Worm (Caenorhabditis elegans) whole organism, L2 larva: ENCODE results near the gene mpdu-1.

Experiments used
- C34F6.9 ChIP-seq: fragments of 150-350 bp; optimal IDR thresholded peaks from 2 replicates; lab custom pipeline; 2014; ENCODE audit warnings: missing biosample characterization, missing genetic modification characterization
- F13H6.1 ChIP-seq: sonication (generic microtip); optimal IDR thresholded peaks from 2 replicates; lab custom pipeline; 2016; ENCODE audit warnings: missing genetic modification characterization, missing compliant biosample characterization
- R02D3.7 ChIP-seq: fragments of 150-350 bp; optimal IDR thresholded peaks from 2 replicates; lab custom pipeline; 2014; ENCODE audit warnings: missing biosample characterization, missing genetic modification characterization
- Y55F3AM.14 ChIP-seq: fragments of 200-800 bp; sonication (Bioruptor generic); optimal IDR thresholded peaks from 2 replicates; lab custom pipeline; 2018; ENCODE audit warnings: mild to moderate bottlenecking, missing genetic modification characterization, missing compliant biosample characterization
- ZK546.5 ChIP-seq: sonication (generic microtip); optimal IDR thresholded peaks from 2 replicates; lab custom pipeline; 2017; ENCODE audit warnings: missing biosample characterization, missing genetic modification characterization
- alr-1 ChIP-seq: fragments of 150-350 bp; optimal IDR thresholded peaks from 2 replicates; lab custom pipeline; 2014; ENCODE audit warnings: missing biosample characterization, missing genetic modification characterization
- aly-2 ChIP-seq: fragments of 150-350 bp; optimal IDR thresholded peaks from 2 replicates; lab custom pipeline; 2014; ENCODE audit warnings: missing biosample characterization, missing genetic modification characterization
- ama-1 ChIP-seq: fragments of 150-350 bp; optimal IDR thresholded peaks from 2 replicates; lab custom pipeline; 2018; ENCODE audit warnings: inconsistent platforms
- blmp-1 ChIP-seq: sonication (generic microtip); optimal IDR thresholded peaks from 2 replicates; lab custom pipeline; 2017; ENCODE audit warnings: missing genetic modification characterization, mild to moderate bottlenecking, missing compliant biosample characterization, antibody characterized with exemption, moderate library complexity; ENCODE audit not compliant: insufficient read depth
- ceh-16 ChIP-seq: fragments of 150-350 bp; optimal IDR thresholded peaks from 2 replicates; lab custom pipeline; 2014; ENCODE audit warnings: missing biosample characterization, missing genetic modification characterization
- ceh-82 ChIP-seq: fragments of 150-350 bp; optimal IDR thresholded peaks from 2 replicates; lab custom pipeline; 2014; ENCODE audit warnings: missing biosample characterization, missing genetic modification characterization
- crh-2 ChIP-seq: sonication (generic microtip); optimal IDR thresholded peaks from 2 replicates; lab custom pipeline; 2017; ENCODE audit warnings: missing biosample characterization, missing genetic modification characterization
- dmd-4 ChIP-seq: sonication (generic microtip); optimal IDR thresholded peaks from 2 replicates; lab custom pipeline; 2017; ENCODE audit warnings: missing biosample characterization, missing genetic modification characterization
- egl-27 ChIP-seq: sonication (generic microtip); optimal IDR thresholded peaks from 3 replicates; lab custom pipeline; 2017; ENCODE audit warnings: missing biosample characterization, missing genetic modification reagents, missing genetic modification characterization
- elt-1 ChIP-seq: fragments of 150-350 bp; optimal IDR thresholded peaks from 2 replicates; lab custom pipeline; 2014; ENCODE audit warnings: missing biosample characterization, missing genetic modification characterization
- elt-3 ChIP-seq: sonication (generic microtip); optimal IDR thresholded peaks from 2 replicates; lab custom pipeline; 2017; ENCODE audit warnings: missing biosample characterization, missing genetic modification characterization
- fos-1 ChIP-seq: fragments of 150-350 bp; optimal IDR thresholded peaks from 2 replicates; lab custom pipeline; 2014; ENCODE audit warnings: missing biosample characterization, missing genetic modification characterization
- lin-11 ChIP-seq: fragments of 150-350 bp; sonication (generic microtip); optimal IDR thresholded peaks from 2 replicates; lab custom pipeline; 2014; ENCODE audit warnings: missing biosample characterization, missing genetic modification characterization, inconsistent platforms, mixed read lengths
- lin-13 ChIP-seq: fragments of 150-350 bp; optimal IDR thresholded peaks from 2 replicates; lab custom pipeline; 2014; ENCODE audit warnings: missing biosample characterization, missing genetic modification reagents, missing genetic modification characterization
- lin-39 ChIP-seq: fragments of 150-350 bp; optimal IDR thresholded peaks from 2 replicates; lab custom pipeline; 2014; ENCODE audit warnings: missing biosample characterization, missing genetic modification reagents, missing genetic modification characterization
- lsy-2 ChIP-seq, 2 experiments: fragments of 150-350 bp in 1 of 2; sonication (generic microtip) in 1 of 2; optimal IDR thresholded peaks; 2 replicates each; lab custom pipeline; 2014 to 2017; ENCODE audit warnings: missing biosample characterization in 2 of 2, missing genetic modification characterization in 2 of 2
- mab-5 ChIP-seq: fragments of 150-350 bp; optimal IDR thresholded peaks from 2 replicates; lab custom pipeline; 2014; ENCODE audit warnings: missing biosample characterization, missing genetic modification characterization
- mbf-1 ChIP-seq: sonication (generic microtip); optimal IDR thresholded peaks from 2 replicates; lab custom pipeline; 2017; ENCODE audit warnings: missing biosample characterization, missing genetic modification characterization
- mdl-1 ChIP-seq, 2 experiments: fragments of 150-350 bp in 1 of 2; sonication (generic microtip) in 1 of 2; optimal IDR thresholded peaks; 2 replicates each; lab custom pipeline; 2017; ENCODE audit warnings: missing biosample characterization in 2 of 2, missing genetic modification characterization in 2 of 2
- nhr-10 ChIP-seq: sonication (generic microtip); optimal IDR thresholded peaks from 2 replicates; lab custom pipeline; 2017; ENCODE audit warnings: missing biosample characterization, missing genetic modification characterization
- nhr-11 ChIP-seq: fragments of 150-350 bp; optimal IDR thresholded peaks from 2 replicates; lab custom pipeline; 2014; ENCODE audit warnings: missing biosample characterization, missing genetic modification characterization
- nhr-12 ChIP-seq: fragments of 150-350 bp; optimal IDR thresholded peaks from 2 replicates; lab custom pipeline; 2014; ENCODE audit warnings: missing biosample characterization, missing genetic modification characterization
- nhr-129 ChIP-seq: fragments of 150-350 bp; optimal IDR thresholded peaks from 2 replicates; lab custom pipeline; 2014; ENCODE audit warnings: missing biosample characterization, missing genetic modification characterization
- nhr-21 ChIP-seq: fragments of 150-350 bp; optimal IDR thresholded peaks from 2 replicates; lab custom pipeline; 2014; ENCODE audit warnings: missing biosample characterization, missing genetic modification characterization
- nhr-23 ChIP-seq: fragments of 150-350 bp; optimal IDR thresholded peaks from 2 replicates; lab custom pipeline; 2014; ENCODE audit warnings: missing biosample characterization, missing genetic modification reagents, missing genetic modification characterization
- nhr-237 ChIP-seq: fragments of 150-350 bp; optimal IDR thresholded peaks from 2 replicates; lab custom pipeline; 2014; ENCODE audit warnings: missing biosample characterization, missing genetic modification characterization
- nhr-25 ChIP-seq: fragments of 150-350 bp; sonication (generic microtip); optimal IDR thresholded peaks from 3 replicates; lab custom pipeline; 2014; ENCODE audit warnings: missing biosample characterization, missing genetic modification characterization
- nhr-6 ChIP-seq: fragments of 150-350 bp; optimal IDR thresholded peaks from 2 replicates; lab custom pipeline; 2014; ENCODE audit warnings: missing biosample characterization, missing genetic modification characterization
- nhr-77 ChIP-seq: fragments of 150-350 bp; optimal IDR thresholded peaks from 2 replicates; lab custom pipeline; 2014; ENCODE audit warnings: missing biosample characterization, missing genetic modification characterization
- peb-1 ChIP-seq: fragments of 150-350 bp; optimal IDR thresholded peaks from 2 replicates; lab custom pipeline; 2014; ENCODE audit warnings: missing biosample characterization, missing genetic modification characterization
- sem-4 ChIP-seq: fragments of 150-350 bp; optimal IDR thresholded peaks from 2 replicates; lab custom pipeline; 2014; ENCODE audit warnings: missing biosample characterization, missing genetic modification reagents, missing genetic modification characterization
- skn-1 ChIP-seq: sonication (generic microtip); optimal IDR thresholded peaks from 2 replicates; lab custom pipeline; 2017; ENCODE audit warnings: missing biosample characterization, missing genetic modification characterization
- sma-3 ChIP-seq: sonication (generic microtip); optimal IDR thresholded peaks from 2 replicates; lab custom pipeline; 2016; ENCODE audit warnings: missing genetic modification reagents, missing genetic modification characterization, missing compliant biosample characterization
- sma-9 ChIP-seq, 2 experiments: fragments of 150-350 bp in 1 of 2; sonication (generic microtip) in 1 of 2; optimal IDR thresholded peaks; 2 replicates each; lab custom pipeline; 2014 to 2016; ENCODE audit warnings: missing genetic modification characterization in 2 of 2, mild to moderate bottlenecking in 1 of 2, missing biosample characterization in 1 of 2, missing compliant biosample characterization in 1 of 2, missing genetic modification reagents in 1 of 2, moderate library complexity in 1 of 2
- snpc-4 ChIP-seq: fragments of 150-350 bp; optimal IDR thresholded peaks from 2 replicates; lab custom pipeline; 2014; ENCODE audit warnings: missing biosample characterization, missing genetic modification characterization
- unc-39 ChIP-seq: fragments of 150-350 bp; optimal IDR thresholded peaks from 2 replicates; lab custom pipeline; 2014; ENCODE audit warnings: missing biosample characterization, missing genetic modification characterization
- unc-55 ChIP-seq: fragments of 150-350 bp; sonication (generic microtip); optimal IDR thresholded peaks from 3 replicates; lab custom pipeline; 2014; ENCODE audit warnings: missing biosample characterization, missing genetic modification reagents, missing genetic modification characterization
- unc-62 ChIP-seq: fragments of 150-350 bp; optimal IDR thresholded peaks from 2 replicates; lab custom pipeline; 2014; ENCODE audit warnings: missing biosample characterization, missing genetic modification reagents, missing genetic modification characterization
- zag-1 ChIP-seq: fragments of 150-350 bp; optimal IDR thresholded peaks from 2 replicates; lab custom pipeline; 2014; ENCODE audit warnings: missing biosample characterization, missing genetic modification characterization
- ztf-1 ChIP-seq: fragments of 200-800 bp; sonication (Bioruptor generic); conservative IDR thresholded peaks from 2 replicates; pipeline ENCODE4 v1.3.6; 2022; ENCODE audit warnings: missing genetic modification characterization, missing compliant biosample characterization
- ztf-11 ChIP-seq: sonication (generic microtip); optimal IDR thresholded peaks from 2 replicates; lab custom pipeline; 2017; ENCODE audit warnings: missing biosample characterization, missing genetic modification characterization
- ztf-4 ChIP-seq: fragments of 150-350 bp; optimal IDR thresholded peaks from 2 replicates; lab custom pipeline; 2014; ENCODE audit warnings: missing biosample characterization, missing genetic modification characterization

mpdu-1 gene

DNA sequence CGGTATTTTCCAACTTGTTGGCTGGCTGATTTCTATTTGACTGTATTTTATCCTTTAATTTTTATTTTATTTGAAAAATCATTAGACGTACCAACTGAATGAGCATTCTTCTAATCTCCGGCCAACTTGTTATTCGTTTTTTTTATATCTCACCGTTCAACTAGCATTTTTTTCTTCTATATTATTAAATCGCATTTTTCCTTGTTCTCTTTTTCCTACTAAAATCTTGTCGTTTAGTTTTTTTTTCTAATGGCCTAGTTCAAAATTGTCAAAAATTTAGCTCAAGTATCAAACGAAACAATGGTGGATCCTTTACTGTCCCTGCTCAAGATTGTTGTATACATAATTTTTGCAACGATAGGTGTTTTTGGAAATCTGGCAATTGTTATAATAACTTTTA is 7.6 kb downstream of the mpdu-1 start, which contains the start of gene srsx-22:
TSS of gene srsx-22 (plus strand) at position 301 of the 400 bp plus-strand sequence.
- TF ChIP-seq unc-62 (GFP tag; lab: Kevin White, UChicago) (no peak), nhr-12 (tag; lab: Kevin White, UChicago) (no peak), mdl-1 (tag; optimal IDR thresholded peaks at IDR 0.05; lab: Kevin White, UChicago) (no peak), lsy-2 (tag; optimal IDR thresholded peaks at IDR 0.05; lab: Kevin White, UChicago) (no peak), C34F6.9 (tag; lab: Kevin White, UChicago) (no peak), ceh-16 (tag; lab: Kevin White, UChicago) (no peak), ceh-82 (tag; lab: Kevin White, UChicago) (no peak), aly-2 (tag; lab: Kevin White, UChicago) (no peak), F13H6.1 (tag; lab: Kevin White, UChicago) (no peak), mbf-1 (tag; lab: Kevin White, UChicago) (no peak), lin-13 (GFP tag; lab: Kevin White, UChicago) (no peak), nhr-237 (tag; lab: Kevin White, UChicago) (no peak), lin-39 (tag; lab: Kevin White, UChicago) (no peak)

- TF ChIP-seq sma-3 (GFP tag; lab: Kevin White, UChicago): no peak
- TF ChIP-seq Y55F3AM.14: no peak
- no peak for TF ChIP-seq peb-1 (tag; lab: Kevin White, UChicago)
- TF ChIP-seq, all 48 proteins: peak for 0
Observed at ce11 chrV:8349950-8350349, 9.0 kb downstream of the mpdu-1 start.

DNA sequence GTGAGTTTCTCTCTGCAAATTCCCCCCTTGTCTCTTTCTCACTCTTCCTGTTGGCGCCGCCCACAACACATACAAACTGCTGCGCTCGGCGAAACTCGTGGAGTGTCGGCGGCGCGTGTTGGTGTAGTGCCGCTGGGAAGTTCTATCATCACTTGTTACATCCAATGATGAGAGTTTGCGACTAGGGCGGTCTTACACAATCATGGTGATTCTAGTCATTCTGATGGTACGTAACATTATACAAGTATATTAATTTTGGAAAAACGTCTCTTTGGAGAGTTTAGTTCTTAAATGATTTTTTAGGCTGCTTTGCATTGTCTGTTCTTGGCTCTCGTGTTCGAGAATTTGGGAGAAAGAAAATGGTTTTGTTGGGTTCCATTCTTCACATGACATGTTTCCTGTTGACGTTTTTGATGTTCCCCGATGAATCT is 10.0 kb downstream of the mpdu-1 start:
- TF ChIP-seq ceh-82 (tag; lab: Kevin White, UChicago) (no peak), nhr-11 (tag; lab: Kevin White, UChicago) (no peak), sma-9 (GFP tag; optimal IDR thresholded peaks at IDR 0.05; lab: Kevin White, UChicago) (peak; percentile 97), sma-9 (tag; optimal IDR thresholded peaks at IDR 0.05; lab: Kevin White, UChicago) (no peak), nhr-21 (tag; lab: Kevin White, UChicago) (peak; percentile 77), ama-1 (lab: Kevin White, UChicago) (peak; percentile 98), nhr-12 (tag; lab: Kevin White, UChicago) (no peak), fos-1 (peak; percentile 84), sma-3 (GFP tag; lab: Kevin White, UChicago) (peak; percentile 94), sem-4 (tag; lab: Kevin White, UChicago) (peak; percentile 29), ceh-16 (tag; lab: Kevin White, UChicago) (peak; percentile 47), mdl-1 (tag; optimal IDR thresholded peaks at IDR 0.05; lab: Kevin White, UChicago) (peak in 1 of 2 experiments; percentile 27), elt-3 (tag; lab: Kevin White, UChicago) (no peak), mab-5 (tag; lab: Kevin White, UChicago) (peak; percentile 47), lin-11 (tag; lab: Kevin White, UChicago) (no peak), ztf-11 (tag; lab: Kevin White, UChicago) (no peak), ZK546.5 (tag; lab: Kevin White, UChicago) (peak; percentile 13), nhr-6 (tag; lab: Kevin White, UChicago) (peak; percentile 51), aly-2 (tag; lab: Kevin White, UChicago) (no peak), R02D3.7 (peak; percentile 36), nhr-237 (tag; lab: Kevin White, UChicago) (peak; percentile 69), blmp-1 (tag; lab: Kevin White, UChicago) (peak; percentile 21), crh-2 (tag; lab: Kevin White, UChicago) (peak; percentile 89), nhr-10 (tag; lab: Kevin White, UChicago) (peak; percentile 56), peb-1 (tag; lab: Kevin White, UChicago) (no peak), mbf-1 (tag; lab: Kevin White, UChicago) (no peak), dmd-4 (tag; lab: Kevin White, UChicago) (no peak), elt-1 (tag; lab: Kevin White, UChicago) (no peak), nhr-25 (tag; lab: Kevin White, UChicago) (peak; percentile 56), lin-13 (GFP tag; lab: Kevin White, UChicago) (peak; percentile 75), C34F6.9 (tag; lab: Kevin White, UChicago) (no peak), zag-1 (tag; lab: Kevin White, UChicago) (peak; percentile 46), lsy-2 (tag; optimal IDR thresholded peaks at IDR 0.05; lab: Kevin White, UChicago) (peak; percentile 56 to 82), ztf-1 (no peak), egl-27 (tag; lab: Kevin White, UChicago) (peak; percentile 74), skn-1 (tag; lab: Kevin White, UChicago) (no peak), unc-39 (tag; lab: Kevin White, UChicago) (no peak), F13H6.1 (tag; lab: Kevin White, UChicago) (peak; percentile 89), nhr-77 (tag; lab: Kevin White, UChicago) (no peak), Y55F3AM.14 (peak; percentile 73), snpc-4 (tag; lab: Kevin White, UChicago) (peak; percentile 99), nhr-129 (tag; lab: Kevin White, UChicago) (peak; percentile 64), alr-1 (tag; lab: Kevin White, UChicago) (no peak), lin-39 (tag; lab: Kevin White, UChicago) (no peak), nhr-23 (no peak), unc-55 (peak; percentile 77), ztf-4 (tag; lab: Kevin White, UChicago) (peak; percentile 62)
